Fruit fly (Drosophila melanogaster): ENCODE results near the gene CG14689.

- TF ChIP-seq gl (tag; optimal IDR thresholded peaks at IDR 0.05) (no peak), CG13204 (GFP tag; optimal IDR thresholded peaks at IDR 0.05) (no peak)
These were observed 35.9 kb downstream of the CG14689 start for dm6 chr3R:10675101-10675500.

Data from whole organism, pupa.